Fruit fly (Drosophila melanogaster): ENCODE data around the gene Nadsyn.
A peak's percentile ranks its signal among the peaks of the same experiment; 100 is the strongest.

The Nadsyn gene

dm6 chrX:13641115-13641890 is 76.8 kb downstream of the Nadsyn start:
- TF ChIP-seq Hr39 (GFP tag; optimal IDR thresholded peaks at IDR 0.05), result peak; percentile 81
- TF ChIP-seq Sox14 (GFP tag; optimal IDR thresholded peaks at IDR 0.05), result peak; percentile 76
- peak; percentile 79 for TF ChIP-seq CG3032 (tag; optimal IDR thresholded peaks at IDR 0.05)
- peak; percentile 86 for TF ChIP-seq OdsH (GFP tag; optimal IDR thresholded peaks at IDR 0.05)
- peak; percentile 67 for TF ChIP-seq Ets21C (GFP tag; optimal IDR thresholded peaks at IDR 0.05)
- peak; percentile 93 for TF ChIP-seq eg (GFP tag; IDR thresholded peaks at IDR 0.05)
- peak; percentile 19 for TF ChIP-seq CG1621 (tag; optimal IDR thresholded peaks at IDR 0.05)
- TF ChIP-seq Sox102F (GFP tag; optimal IDR thresholded peaks at IDR 0.05), result peak; percentile 74
- peak; percentile 65 for TF ChIP-seq Hr38 (GFP tag; optimal IDR thresholded peaks at IDR 0.05)
- peak; percentile 90 for TF ChIP-seq CG6276 (GFP tag; optimal IDR thresholded peaks at IDR 0.05)
- peak; percentile 93 for TF ChIP-seq CG32006 (GFP tag; optimal IDR thresholded peaks at IDR 0.05)
- TF ChIP-seq CG3919 (GFP tag; optimal IDR thresholded peaks at IDR 0.05), result peak; percentile 87
- peak; percentile 75 to 85 for TF ChIP-seq ss (GFP tag; optimal IDR thresholded peaks at IDR 0.05)
- peak; percentile 74 for TF ChIP-seq cyc (GFP tag; optimal IDR thresholded peaks at IDR 0.05)
- peak; percentile 84 for TF ChIP-seq CG10669 (GFP tag; optimal IDR thresholded peaks at IDR 0.05)
- peak; percentile 82 for TF ChIP-seq CG4318 (GFP tag; optimal IDR thresholded peaks at IDR 0.05)
- TF ChIP-seq CG11762 (GFP tag; optimal IDR thresholded peaks at IDR 0.05; ENCODE audit: insufficient read depth), result peak; percentile 69
- TF ChIP-seq CG11902 (GFP tag; optimal IDR thresholded peaks at IDR 0.05), result peak; percentile 74
- TF ChIP-seq Eip78C (GFP tag), result peak; percentile 93
- peak; percentile 91 for TF ChIP-seq CG15336 (GFP tag; IDR thresholded peaks at IDR 0.05)
- peak; percentile 86 for TF ChIP-seq CG10631 (GFP tag; optimal IDR thresholded peaks at IDR 0.05)
- TF ChIP-seq net (GFP tag; optimal IDR thresholded peaks at IDR 0.05), result peak; percentile 86
- peak; percentile 64 for TF ChIP-seq Gug (GFP tag; IDR thresholded peaks at IDR 0.05)
- peak; percentile 62 for TF ChIP-seq CG9139 (GFP tag; optimal IDR thresholded peaks at IDR 0.05)
- peak; percentile 84 for TF ChIP-seq spab (GFP tag; optimal IDR thresholded peaks at IDR 0.05)
- TF ChIP-seq CG8632 (GFP tag; optimal IDR thresholded peaks at IDR 0.05), result peak; percentile 77
- TF ChIP-seq lz (GFP tag; optimal IDR thresholded peaks at IDR 0.05), result peak; percentile 78
- peak; percentile 90 for TF ChIP-seq pdm3 (GFP tag; optimal IDR thresholded peaks at IDR 0.05)
- peak; percentile 85 for TF ChIP-seq achi (GFP tag; optimal IDR thresholded peaks at IDR 0.05)
- peak; percentile 75 for TF ChIP-seq Sox15 (GFP tag; optimal IDR thresholded peaks at IDR 0.05)
- peak; percentile 72 for TF ChIP-seq Met (GFP tag; optimal IDR thresholded peaks at IDR 0.05)
- TF ChIP-seq dsx (GFP tag; optimal IDR thresholded peaks at IDR 0.05; ENCODE audit: poor library complexity, severe bottlenecking), result peak; percentile 74
- peak; percentile 66 to 86 for TF ChIP-seq salr (GFP tag; optimal IDR thresholded peaks at IDR 0.05)
- TF ChIP-seq CG6792 (GFP tag; optimal IDR thresholded peaks at IDR 0.05), result peak; percentile 77
- TF ChIP-seq CG6163 (GFP tag; IDR thresholded peaks at IDR 0.05), result peak; percentile 87
- TF ChIP-seq CG11294 (GFP tag; IDR thresholded peaks at IDR 0.05), result peak; percentile 79
- peak; percentile 75 for TF ChIP-seq CG34406 (GFP tag; optimal IDR thresholded peaks at IDR 0.05)
- peak; percentile 68 for TF ChIP-seq CG8319 (GFP tag; optimal IDR thresholded peaks at IDR 0.05)
- TF ChIP-seq Hr4 (GFP tag; optimal IDR thresholded peaks at IDR 0.05), result peak; percentile 91
- TF ChIP-seq topi (GFP tag; optimal IDR thresholded peaks at IDR 0.05), result peak; percentile 79
- TF ChIP-seq CG6854 (GFP tag; optimal IDR thresholded peaks at IDR 0.05), result no peak
- TF ChIP-seq Lpt (GFP tag; optimal IDR thresholded peaks at IDR 0.05), result peak; percentile 75
- TF ChIP-seq Eip75B (GFP tag; optimal IDR thresholded peaks at IDR 0.05), result peak; percentile 84
- TF ChIP-seq Smox (GFP tag; optimal IDR thresholded peaks at IDR 0.05), result peak; percentile 71
- TF ChIP-seq fkh (GFP tag; optimal IDR thresholded peaks at IDR 0.05), result peak; percentile 85
- peak; percentile 81 for TF ChIP-seq fd59A (GFP tag; optimal IDR thresholded peaks at IDR 0.05)
- TF ChIP-seq Ets96B (tag; optimal IDR thresholded peaks at IDR 0.05), result peak; percentile 85
- peak; percentile 64 for TF ChIP-seq CG16779 (tag; optimal IDR thresholded peaks at IDR 0.05)
- TF ChIP-seq dac (GFP tag; optimal IDR thresholded peaks at IDR 0.05), result peak; percentile 82
- peak; percentile 85 for TF ChIP-seq CG6808 (GFP tag; optimal IDR thresholded peaks at IDR 0.05)

All from whole organism, prepupa.